Worm (Caenorhabditis elegans): ENCODE results near the gene T10B5.8.

T10B5.8 gene

ce11 chrV:1874827-1875226 is 33.0 kb downstream of the T10B5.8 start:
- TF ChIP-seq W03F9.2 (tag; optimal IDR thresholded peaks at IDR 0.05) (no peak), dao-5 (tag; optimal IDR thresholded peaks at IDR 0.05) (no peak)

ce11 chrV:1875497-1875988 is 33.7 kb downstream of the T10B5.8 start:
- TF ChIP-seq him-1 (tag; optimal IDR thresholded peaks at IDR 0.05) (no peak), W03F9.2 (tag; optimal IDR thresholded peaks at IDR 0.05) (no peak), dao-5 (tag; optimal IDR thresholded peaks at IDR 0.05) (no peak)

DNA sequence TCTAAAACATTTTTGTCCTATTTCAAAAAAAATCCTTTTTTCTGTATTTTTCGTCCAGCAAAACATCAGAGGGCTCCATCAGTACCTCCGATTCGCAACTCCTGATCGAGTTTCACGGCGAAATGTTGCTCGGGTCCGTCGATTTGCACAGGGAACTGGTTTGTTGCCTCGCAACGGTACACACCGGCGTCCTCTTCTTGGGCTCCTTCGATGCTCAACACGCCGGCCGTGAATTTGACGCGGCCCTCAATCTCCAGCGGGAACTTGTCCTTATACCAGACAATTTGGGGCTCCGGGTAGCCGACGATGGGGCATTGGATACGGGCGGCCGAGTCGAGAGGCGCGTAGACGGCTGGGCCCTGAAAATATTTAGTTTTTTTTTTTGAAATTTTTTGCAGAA is 36.2 kb downstream of the T10B5.8 start:
- TF ChIP-seq him-1 (tag; optimal IDR thresholded peaks at IDR 0.05) (no peak), dao-5 (tag; optimal IDR thresholded peaks at IDR 0.05) (no peak)

ce11 chrV:1883131-1883530 is 41.3 kb downstream of the T10B5.8 start:
- TF ChIP-seq W03F9.2 (tag; optimal IDR thresholded peaks at IDR 0.05) = no peak
- TF ChIP-seq him-1 (tag; optimal IDR thresholded peaks at IDR 0.05) = no peak
- TF ChIP-seq dao-5 (tag; optimal IDR thresholded peaks at IDR 0.05) = no peak

DNA sequence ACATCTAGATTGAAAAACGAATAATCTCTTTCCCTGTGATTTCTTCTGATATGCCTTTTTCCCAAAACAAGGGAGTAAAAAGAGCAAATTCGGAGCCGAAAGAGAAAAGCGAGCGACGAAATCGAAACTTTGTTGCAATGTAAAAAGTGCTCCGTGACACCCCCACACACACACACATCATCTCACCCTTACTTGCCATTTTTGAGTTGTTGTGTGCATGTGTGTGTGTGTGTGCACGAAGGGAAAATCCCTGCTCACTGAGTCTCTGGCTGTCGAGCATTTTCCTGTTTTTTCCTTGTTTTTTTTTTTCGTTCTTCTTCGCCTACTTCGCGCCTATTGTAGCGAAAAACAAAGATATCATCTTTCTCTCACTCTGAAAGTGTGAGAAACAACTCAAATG is 45.2 kb downstream of the T10B5.8 start:
- TF ChIP-seq him-1 (tag; optimal IDR thresholded peaks at IDR 0.05) = no peak
- TF ChIP-seq dao-5 (tag; optimal IDR thresholded peaks at IDR 0.05) = no peak
- no peak for TF ChIP-seq W03F9.2 (tag; optimal IDR thresholded peaks at IDR 0.05)

ce11 chrV:1888299-1888698 is 46.5 kb downstream of the T10B5.8 start:
- TF ChIP-seq dao-5 (tag; optimal IDR thresholded peaks at IDR 0.05) = no peak
- TF ChIP-seq him-1 (tag; optimal IDR thresholded peaks at IDR 0.05) = no peak
- TF ChIP-seq W03F9.2 (tag; optimal IDR thresholded peaks at IDR 0.05) = no peak

DNA sequence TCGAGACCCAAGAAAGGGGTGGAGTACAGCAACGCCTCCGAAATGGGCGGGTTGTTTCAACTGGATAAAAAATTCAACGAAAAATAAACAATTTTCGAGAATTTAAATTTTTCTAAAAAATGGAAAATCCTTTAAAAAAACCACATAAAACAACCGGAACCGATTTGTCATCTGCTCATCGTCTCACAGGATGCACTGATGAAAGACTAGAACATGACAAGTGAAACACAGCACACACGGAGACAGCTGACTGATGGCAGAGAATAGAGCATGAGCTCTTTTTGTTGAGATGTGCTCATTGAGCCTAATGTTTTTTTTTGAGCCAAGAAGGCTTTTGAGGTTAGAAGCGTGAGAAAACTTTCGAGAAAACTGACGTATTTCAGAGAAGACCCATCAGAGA is 48.2 kb downstream of the T10B5.8 start:
- TF ChIP-seq him-1 (tag; optimal IDR thresholded peaks at IDR 0.05) (no peak), dao-5 (tag; optimal IDR thresholded peaks at IDR 0.05) (no peak), W03F9.2 (tag; optimal IDR thresholded peaks at IDR 0.05) (no peak)

ce11 chrV:1892567-1893277 is 50.9 kb downstream of the T10B5.8 start, which contains the start of gene zig-11:
zig-11 (minus strand) TSS chrV:1892939.
- TF ChIP-seq W03F9.2 (tag; optimal IDR thresholded peaks at IDR 0.05) (no peak), him-1 (tag; optimal IDR thresholded peaks at IDR 0.05) (no peak), dao-5 (tag; optimal IDR thresholded peaks at IDR 0.05) (no peak)
